Fruit fly (Drosophila melanogaster): ENCODE results near the gene Sugb.

Gene Sugb

DNA sequence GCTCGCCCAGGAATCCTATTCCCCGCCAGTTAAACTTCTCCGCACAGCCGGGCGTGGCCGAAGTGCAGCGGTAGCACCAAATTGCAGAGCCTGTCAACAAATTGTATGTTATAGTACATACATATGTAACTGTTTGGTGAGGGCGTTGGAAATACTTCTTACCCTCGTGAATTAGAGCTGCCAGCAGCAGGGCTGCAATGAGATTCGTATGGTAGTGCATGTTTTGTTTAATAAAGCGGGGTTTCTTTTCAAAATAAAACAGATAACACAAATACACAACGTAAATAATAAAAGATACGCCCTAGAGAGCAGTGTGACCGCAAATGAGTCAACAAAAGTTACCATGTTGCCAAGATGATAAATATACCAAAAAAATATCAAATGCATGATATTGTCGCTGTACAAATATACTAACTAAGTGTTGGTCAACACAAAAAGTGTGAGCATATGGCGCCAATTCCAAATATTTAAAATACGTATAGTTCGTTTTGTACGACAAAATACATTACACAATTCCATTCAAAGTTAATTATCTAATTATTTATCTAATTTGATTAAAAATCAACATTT, 27.4 kb downstream of the Sugb start, which contains the start of gene crim:
crim (minus strand) TSS at position 328 of the 570 bp plus-strand sequence.
- TF ChIP-seq Vsx1 (GFP tag; optimal IDR thresholded peaks at IDR 0.05), result no peak
- TF ChIP-seq CG18599 (GFP tag; optimal IDR thresholded peaks at IDR 0.05), result no peak
- peak; percentile 28 for TF ChIP-seq Nf-YC (tag; optimal IDR thresholded peaks at IDR 0.05)
- no peak for TF ChIP-seq CG32532 (GFP tag; IDR thresholded peaks at IDR 0.05)
- peak; percentile 52 for TF ChIP-seq Lhr (GFP tag; optimal IDR thresholded peaks at IDR 0.05)
- peak; percentile 59 for TF ChIP-seq HmgZ (tag; optimal IDR thresholded peaks at IDR 0.05)
- TF ChIP-seq stwl (tag; optimal IDR thresholded peaks at IDR 0.05), result peak; percentile 81
- no peak for TF ChIP-seq CG6683 (GFP tag; optimal IDR thresholded peaks at IDR 0.05)
- no peak for TF ChIP-seq fu2 (GFP tag; optimal IDR thresholded peaks at IDR 0.05)
- TF ChIP-seq Ssrp (tag; optimal IDR thresholded peaks at IDR 0.05), result no peak
- no peak for TF ChIP-seq da (GFP tag; optimal IDR thresholded peaks at IDR 0.05)
- TF ChIP-seq CG31224 (GFP tag; IDR thresholded peaks at IDR 0.05), result no peak
- no peak for TF ChIP-seq CkIIα-i1 (GFP tag; IDR thresholded peaks at IDR 0.05)
- no peak for TF ChIP-seq Kr (GFP tag; optimal IDR thresholded peaks at IDR 0.05)
- peak; percentile 16 for TF ChIP-seq CG15601 (tag; optimal IDR thresholded peaks at IDR 0.05)
- no peak for TF ChIP-seq B-H2 (GFP tag; optimal IDR thresholded peaks at IDR 0.05)
- TF ChIP-seq CG10654 (GFP tag; optimal IDR thresholded peaks at IDR 0.05), result no peak
- TF ChIP-seq toy (GFP tag; IDR thresholded peaks at IDR 0.05), result no peak
- no peak for TF ChIP-seq fd3F (GFP tag; optimal IDR thresholded peaks at IDR 0.05)
- TF ChIP-seq trem (tag; optimal IDR thresholded peaks at IDR 0.05), result peak; percentile 62
- TF ChIP-seq E2f1 (GFP tag; IDR thresholded peaks at IDR 0.05), result no peak
- peak; percentile 18 for TF ChIP-seq CTCF (GFP tag; optimal IDR thresholded peaks at IDR 0.05)
- peak; percentile 95 for TF ChIP-seq Dp (GFP tag; optimal IDR thresholded peaks at IDR 0.05)
- TF ChIP-seq CG14710 (tag; optimal IDR thresholded peaks at IDR 0.05), result peak; percentile 62
- TF ChIP-seq CG8290 (GFP tag; optimal IDR thresholded peaks at IDR 0.05), result no peak
- peak in 1 of 2 experiments; percentile 52 for TF ChIP-seq CG8290 (tag; optimal IDR thresholded peaks at IDR 0.05)
- no peak for TF ChIP-seq CG9609 (GFP tag; optimal IDR thresholded peaks at IDR 0.05)
- TF ChIP-seq CG11695 (GFP tag; IDR thresholded peaks at IDR 0.05), result no peak
- no peak for TF ChIP-seq HLH4C (GFP tag; IDR thresholded peaks at IDR 0.05; ENCODE audit: partially characterized antibody)
- no peak for TF ChIP-seq CG11398 (GFP tag; optimal IDR thresholded peaks at IDR 0.05)
- TF ChIP-seq CG2120 (GFP tag; optimal IDR thresholded peaks at IDR 0.05), result peak; percentile 13
- no peak for TF ChIP-seq hkb (optimal IDR thresholded peaks at IDR 0.05)
- TF ChIP-seq hkb (GFP tag; IDR thresholded peaks at IDR 0.05), result 0 out of 2 replicates have a peak, but pooled peaks have one; percentile 27
- TF ChIP-seq Sry-δ (GFP tag; optimal IDR thresholded peaks at IDR 0.05), result peak; percentile 26
- no peak for TF ChIP-seq zfh1 (GFP tag; IDR thresholded peaks at IDR 0.05)
- TF ChIP-seq CoRest (tag; optimal IDR thresholded peaks at IDR 0.05), result peak; percentile 17
- TF ChIP-seq otp (GFP tag; IDR thresholded peaks at IDR 0.05), result no peak
- no peak for TF ChIP-seq jigr1 (GFP tag; IDR thresholded peaks at IDR 0.05)
- peak; percentile 21 for TF ChIP-seq CG30020 (tag; optimal IDR thresholded peaks at IDR 0.05)
- peak; percentile 12 for TF ChIP-seq run (tag; optimal IDR thresholded peaks at IDR 0.05)
- peak; percentile 30 for TF ChIP-seq CG13624 (GFP tag; optimal IDR thresholded peaks at IDR 0.05)
- TF ChIP-seq Med (GFP tag), result peak; percentile 70
- TF ChIP-seq CG9876 (GFP tag; optimal IDR thresholded peaks at IDR 0.05), result no peak
- no peak for TF ChIP-seq CG1529 (GFP tag; optimal IDR thresholded peaks at IDR 0.05)
- TF ChIP-seq Fer1 (GFP tag; optimal IDR thresholded peaks at IDR 0.05), result peak; percentile 10
- peak; percentile 49 for TF ChIP-seq Hmr (GFP tag; optimal IDR thresholded peaks at IDR 0.05)
- peak; percentile 12; the same call in 1 of the 3 replicates for TF ChIP-seq row (GFP tag; IDR thresholded peaks at IDR 0.05)
- peak; percentile 87 for TF ChIP-seq YL-1 (GFP tag; optimal IDR thresholded peaks at IDR 0.05)
- no peak for TF ChIP-seq CG3407 (GFP tag; optimal IDR thresholded peaks at IDR 0.05)
- TF ChIP-seq CG5245 (GFP tag; optimal IDR thresholded peaks at IDR 0.05), result no peak
- peak in 1 of 2 experiments; percentile 45 for TF ChIP-seq Pdp1 (GFP tag; optimal IDR thresholded peaks at IDR 0.05)
- no peak for TF ChIP-seq Opbp (GFP tag; IDR thresholded peaks at IDR 0.05; ENCODE audit: partially characterized antibody)

Data from whole organism, embryonic.